Fruit fly (Drosophila melanogaster) whole organism, embryonic: ENCODE measurements around the gene Scm.

ENCODE experiments used
- Adf1 ChIP-seq: fragments of 200-800 bp; sonication (Bioruptor generic); IDR thresholded peaks from 2 replicates; pipeline ENCODE4 v1.3.6; 2022; ENCODE audit warnings: missing biosample characterization, missing genetic modification characterization
- Antp ChIP-seq: fragments of 200-800 bp; sonication (Bioruptor generic); optimal IDR thresholded peaks from 3 replicates; lab custom pipeline; 2016; ENCODE audit warnings: missing biosample characterization, missing genetic modification characterization
- Bgb ChIP-seq: fragments of 200-800 bp; sonication (Bioruptor generic); IDR thresholded peaks from 2 replicates; pipeline ENCODE4 v1.3.6; 2022; ENCODE audit warnings: missing biosample characterization, missing genetic modification characterization; ENCODE audit not compliant: partially characterized antibody
- CG13894 ChIP-seq: fragments of 200-800 bp; sonication (Bioruptor generic); optimal IDR thresholded peaks from 3 replicates; lab custom pipeline; 2018; ENCODE audit warnings: missing biosample characterization, mild to moderate bottlenecking, missing genetic modification characterization, moderate library complexity
- CG14710 ChIP-seq: fragments of 200-800 bp; sonication (Bioruptor generic); optimal IDR thresholded peaks from 3 replicates; lab custom pipeline; 2019; ENCODE audit warnings: missing biosample characterization, mild to moderate bottlenecking, missing genetic modification characterization, moderate library complexity
- CG14860 ChIP-seq: fragments of 200-800 bp; sonication (Bioruptor generic); IDR thresholded peaks from 3 replicates; pipeline ENCODE4 v1.3.6; 2022; ENCODE audit warnings: missing biosample characterization, missing genetic modification characterization; ENCODE audit not compliant: partially characterized antibody
- CG14965 ChIP-seq: fragments of 200-800 bp; sonication (Bioruptor generic); optimal IDR thresholded peaks from 2 replicates; lab custom pipeline; 2016; ENCODE audit warnings: missing biosample characterization, missing genetic modification characterization, borderline replicate concordance
- CG15601 ChIP-seq: fragments of 200-800 bp; sonication (Bioruptor generic); optimal IDR thresholded peaks from 3 replicates; lab custom pipeline; 2019; ENCODE audit warnings: missing biosample characterization, mild to moderate bottlenecking, missing genetic modification characterization, moderate library complexity
- CG2889 ChIP-seq: fragments of 200-800 bp; sonication (Bioruptor generic); IDR thresholded peaks from 3 replicates; pipeline ENCODE4 v1.3.6; 2022; ENCODE audit warnings: missing biosample characterization, missing genetic modification characterization
- CG30020 ChIP-seq: fragments of 200-800 bp; optimal IDR thresholded peaks from 2 replicates; lab custom pipeline; 2019; ENCODE audit warnings: missing biosample characterization, mild to moderate bottlenecking, missing genetic modification characterization, moderate library complexity
- CG30431 ChIP-seq: fragments of 200-800 bp; sonication (Bioruptor generic); optimal IDR thresholded peaks from 2 replicates; lab custom pipeline; 2017; ENCODE audit warnings: missing biosample characterization, missing genetic modification characterization
- CG3065 ChIP-seq: fragments of 200-800 bp; sonication (Bioruptor generic); optimal IDR thresholded peaks from 2 replicates; lab custom pipeline; 2016; ENCODE audit warnings: missing biosample characterization, missing genetic modification characterization
- CG4424 ChIP-seq: fragments of 200-800 bp; sonication (Bioruptor generic); optimal IDR thresholded peaks from 3 replicates; lab custom pipeline; 2016; ENCODE audit warnings: missing biosample characterization, missing genetic modification characterization
- CG6689 ChIP-seq: fragments of 200-800 bp; sonication (Bioruptor generic); IDR thresholded peaks from 2 replicates; pipeline ENCODE4 v1.3.6; 2022; ENCODE audit warnings: missing biosample characterization, missing genetic modification characterization
- CG6854 ChIP-seq: fragments of 200-800 bp; sonication (Bioruptor generic); optimal IDR thresholded peaks from 3 replicates; lab custom pipeline; 2017; ENCODE audit warnings: missing biosample characterization, mild to moderate bottlenecking, missing genetic modification characterization
- CG7963 ChIP-seq: fragments of 200-800 bp; sonication (Bioruptor generic); IDR thresholded peaks from 3 replicates; pipeline ENCODE4 v1.3.6; 2022; ENCODE audit warnings: missing biosample characterization, missing genetic modification characterization; ENCODE audit not compliant: partially characterized antibody
- Dad ChIP-seq: fragments of 200-800 bp; sonication (Bioruptor generic); optimal IDR thresholded peaks from 3 replicates; lab custom pipeline; 2016; ENCODE audit warnings: missing biosample characterization, missing genetic modification characterization
- Dip3 ChIP-seq: fragments of 200-800 bp; sonication (Bioruptor generic); optimal IDR thresholded peaks from 3 replicates; lab custom pipeline; 2016; ENCODE audit warnings: missing biosample characterization, missing genetic modification characterization
- Dp ChIP-seq: fragments of 200-800 bp; sonication (Bioruptor generic); optimal IDR thresholded peaks from 2 replicates; lab custom pipeline; 2018; ENCODE audit warnings: missing biosample characterization, mild to moderate bottlenecking, missing genetic modification characterization, moderate library complexity
- HLH54F ChIP-seq: fragments of 200-800 bp; sonication (Bioruptor generic); optimal IDR thresholded peaks from 3 replicates; lab custom pipeline; 2016; ENCODE audit warnings: missing biosample characterization, missing genetic modification characterization
- HLHmδ ChIP-seq: fragments of 200-800 bp; sonication (Bioruptor generic); optimal IDR thresholded peaks from 2 replicates; lab custom pipeline; 2018; ENCODE audit warnings: missing biosample characterization, mild to moderate bottlenecking, missing genetic modification characterization, moderate library complexity
- Lim3 ChIP-seq: fragments of 200-800 bp; sonication (Bioruptor generic); IDR thresholded peaks from 2 replicates; pipeline ENCODE4 v1.3.6; 2022; ENCODE audit warnings: missing biosample characterization, missing genetic modification characterization
- Lpt ChIP-seq: fragments of >200 bp; optimal IDR thresholded peaks from 2 replicates; lab custom pipeline; 2018; ENCODE audit warnings: missing biosample characterization, missing genetic modification characterization
- Max ChIP-seq: fragments of 200-800 bp; sonication (Bioruptor generic); optimal IDR thresholded peaks from 2 replicates; lab custom pipeline; 2016; ENCODE audit warnings: missing biosample characterization, mild to moderate bottlenecking, missing genetic modification characterization
- Mrtf ChIP-seq: fragments of 200-800 bp; sonication (Bioruptor generic); IDR thresholded peaks from 3 replicates; pipeline ENCODE4 v1.3.6; 2022; ENCODE audit warnings: missing biosample characterization, missing genetic modification characterization
- PHDP ChIP-seq: fragments of 200-800 bp; sonication (Bioruptor generic); optimal IDR thresholded peaks from 3 replicates; lab custom pipeline; 2018; ENCODE audit warnings: missing biosample characterization, mild to moderate bottlenecking, missing genetic modification characterization, moderate library complexity
- Rfx ChIP-seq: fragments of 200-800 bp; sonication (Bioruptor generic); IDR thresholded peaks from 2 replicates; pipeline ENCODE4 v1.3.6; 2022; ENCODE audit warnings: missing biosample characterization, missing genetic modification characterization
- Xrp1 ChIP-seq: fragments of 200-800 bp; sonication (Bioruptor generic); IDR thresholded peaks from 2 replicates; pipeline ENCODE4 v1.3.6; 2022; ENCODE audit warnings: missing biosample characterization, missing genetic modification characterization
- abd-A ChIP-seq: fragments of 200-800 bp; sonication (Bioruptor generic); optimal IDR thresholded peaks from 3 replicates; lab custom pipeline; 2019; ENCODE audit warnings: missing biosample characterization, mild to moderate bottlenecking, missing genetic modification characterization, moderate library complexity
- ase ChIP-seq: fragments of 200-800 bp; sonication (Bioruptor generic); IDR thresholded peaks from 3 replicates; pipeline ENCODE4 v1.3.6; 2022; ENCODE audit warnings: missing biosample characterization, missing genetic modification characterization
- cwo ChIP-seq: fragments of 200-800 bp; sonication (Bioruptor generic); optimal IDR thresholded peaks from 3 replicates; lab custom pipeline; 2017; ENCODE audit warnings: missing biosample characterization, missing genetic modification characterization, mild to moderate bottlenecking, moderate library complexity, missing genetic modification reagents
- dan ChIP-seq: fragments of 200-800 bp; sonication (Bioruptor generic); IDR thresholded peaks from 2 replicates; pipeline ENCODE4 v1.3.6; 2022; ENCODE audit warnings: missing biosample characterization, missing genetic modification characterization
- dm ChIP-seq: fragments of 200-800 bp; sonication (Bioruptor generic); optimal IDR thresholded peaks from 3 replicates; lab custom pipeline; 2016; ENCODE audit warnings: missing biosample characterization, missing genetic modification characterization
- emc ChIP-seq: fragments of 200-800 bp; sonication (Bioruptor generic); optimal IDR thresholded peaks from 2 replicates; lab custom pipeline; 2016; ENCODE audit warnings: missing biosample characterization, missing genetic modification characterization
- eve ChIP-seq, 2 experiments: fragments of >200 bp; optimal IDR thresholded peaks; 2 replicates each; lab custom pipeline; 2017; ENCODE audit warnings: missing biosample characterization in 2 of 2, missing genetic modification characterization in 2 of 2
- ewg ChIP-seq: fragments of 200-800 bp; sonication (Bioruptor generic); optimal IDR thresholded peaks from 3 replicates; lab custom pipeline; 2017; ENCODE audit warnings: mild to moderate bottlenecking, missing biosample characterization, missing genetic modification reagents, missing genetic modification characterization
- fd102C ChIP-seq: fragments of 200-800 bp; sonication (Bioruptor generic); optimal IDR thresholded peaks from 2 replicates; lab custom pipeline; 2018; ENCODE audit warnings: missing biosample characterization, mild to moderate bottlenecking, missing genetic modification characterization, moderate library complexity
- fd3F ChIP-seq: fragments of 200-800 bp; sonication (Bioruptor generic); optimal IDR thresholded peaks from 2 replicates; lab custom pipeline; 2018; ENCODE audit warnings: missing biosample characterization, mild to moderate bottlenecking, missing genetic modification characterization, moderate library complexity
- fd64A ChIP-seq: fragments of 200-800 bp; sonication (Bioruptor generic); optimal IDR thresholded peaks from 3 replicates; lab custom pipeline; 2018; ENCODE audit warnings: missing biosample characterization, mild to moderate bottlenecking, missing genetic modification characterization
- fd96Cb ChIP-seq: fragments of 200-800 bp; sonication (Bioruptor generic); optimal IDR thresholded peaks from 2 replicates; lab custom pipeline; 2018; ENCODE audit warnings: missing biosample characterization, mild to moderate bottlenecking, missing genetic modification characterization, moderate library complexity
- lbe ChIP-seq: fragments of 200-800 bp; sonication (Bioruptor generic); optimal IDR thresholded peaks from 2 replicates; lab custom pipeline; 2016; ENCODE audit warnings: missing biosample characterization, mild to moderate bottlenecking, missing genetic modification characterization
- lola ChIP-seq, 3 experiments: fragments of >200 bp in 2 of 3; fragments of 200-800 bp in 1 of 3; sonication (Bioruptor generic) in 1 of 3; optimal IDR thresholded peaks; 2 replicates each; lab custom pipeline; 2017 to 2019; ENCODE audit warnings: missing biosample characterization in 3 of 3, missing genetic modification characterization in 3 of 3, mild to moderate bottlenecking in 1 of 3, moderate library complexity in 1 of 3
- mam ChIP-seq: fragments of 200-800 bp; sonication (Bioruptor generic); optimal IDR thresholded peaks from 3 replicates; lab custom pipeline; 2016; ENCODE audit warnings: missing biosample characterization, missing genetic modification characterization
- nerfin-2 ChIP-seq: fragments of 200-800 bp; sonication (Bioruptor generic); IDR thresholded peaks from 2 replicates; pipeline ENCODE4 v1.3.6; 2022; ENCODE audit warnings: missing biosample characterization, missing genetic modification characterization; ENCODE audit not compliant: partially characterized antibody
- onecut ChIP-seq: fragments of 200-800 bp; sonication (Bioruptor generic); IDR thresholded peaks from 2 replicates; pipeline ENCODE4 v1.3.6; 2022; ENCODE audit warnings: missing biosample characterization, missing genetic modification characterization
- otp ChIP-seq: fragments of 200-800 bp; sonication (Bioruptor generic); IDR thresholded peaks from 3 replicates; pipeline ENCODE4, ENCODE4 v1.3.6; 2022; ENCODE audit warnings: missing biosample characterization, missing genetic modification characterization
- phol ChIP-seq: fragments of 200-800 bp; sonication (Bioruptor generic); optimal IDR thresholded peaks from 3 replicates; lab custom pipeline; 2018; ENCODE audit warnings: missing biosample characterization, mild to moderate bottlenecking, missing genetic modification characterization, moderate library complexity
- pita ChIP-seq: fragments of 200-800 bp; sonication (Bioruptor generic); optimal IDR thresholded peaks from 2 replicates; lab custom pipeline; 2017; ENCODE audit warnings: missing biosample characterization, mild to moderate bottlenecking, missing genetic modification characterization
- row ChIP-seq: fragments of 200-800 bp; sonication (Bioruptor generic); IDR thresholded peaks from 3 replicates; pipeline ENCODE4 v1.3.6; 2022; ENCODE audit warnings: missing biosample characterization, missing genetic modification characterization
- sc ChIP-seq, 3 experiments: fragments of >200 bp in 2 of 3; fragments of 200-800 bp in 1 of 3; sonication (Bioruptor generic) in 1 of 3; optimal IDR thresholded peaks; 2 replicates in 2 of 3; 3 replicates in 1 of 3; lab custom pipeline; 2017; ENCODE audit warnings: mild to moderate bottlenecking in 1 of 3, missing biosample characterization in 1 of 3, missing genetic modification characterization in 1 of 3, missing genetic modification reagents in 1 of 3
- trh ChIP-seq: fragments of 200-800 bp; sonication (Bioruptor generic); optimal IDR thresholded peaks from 2 replicates; lab custom pipeline; 2016; ENCODE audit warnings: missing biosample characterization, missing genetic modification characterization

The Scm gene

DNA sequence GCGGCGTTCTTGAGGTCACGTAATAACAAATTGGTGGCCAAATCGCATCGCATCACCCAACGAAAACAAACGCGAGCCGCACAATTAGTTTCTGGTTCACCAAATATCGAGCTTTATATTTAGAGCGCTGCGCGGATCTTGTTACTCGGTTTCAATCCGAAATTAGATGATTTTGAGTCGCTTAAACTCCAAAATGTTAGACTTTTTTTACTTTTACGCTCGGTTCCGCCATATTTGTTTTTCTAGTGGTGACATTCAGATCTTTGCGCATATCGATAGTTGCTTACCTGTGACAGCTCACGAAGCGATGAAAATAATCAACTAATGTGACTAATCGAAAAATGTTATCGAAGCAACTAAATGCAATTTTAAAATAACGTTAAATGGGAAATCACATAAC lies at the start of gene Scm (continued):
- TF ChIP-seq Dip3 (GFP tag; lab: Kevin White, UChicago): no peak
- peak; percentile 69 for TF ChIP-seq Dp
- no peak for TF ChIP-seq HLH54F (GFP tag; lab: Kevin White, UChicago)
- TF ChIP-seq PHDP (tag; lab: Kevin White, UChicago): peak; percentile 25
- no peak for TF ChIP-seq Adf1 (GFP tag; lab: Robert Waterston, UW)
- no peak for TF ChIP-seq CG14965 (GFP tag; lab: Kevin White, UChicago)
- TF ChIP-seq CG4424 (GFP tag; lab: Kevin White, UChicago): no peak
- TF ChIP-seq lola (GFP tag; optimal IDR thresholded peaks at IDR 0.05; lab: Kevin White, UChicago): no peak
- TF ChIP-seq eve (GFP tag; optimal IDR thresholded peaks at IDR 0.05; lab: Kevin White, UChicago): no peak
- TF ChIP-seq Dad: no peak
- peak; percentile 95 for TF ChIP-seq Bgb
- TF ChIP-seq phol (tag; lab: Kevin White, UChicago): peak; percentile 100
- TF ChIP-seq mam: no peak
- no peak for TF ChIP-seq fd64A (GFP tag; lab: Kevin White, UChicago)
- TF ChIP-seq otp (GFP tag; lab: Robert Waterston, UW): no peak
- no peak for TF ChIP-seq dan
- TF ChIP-seq CG13894 (tag; lab: Kevin White, UChicago): peak; percentile 2
- TF ChIP-seq Lpt (GFP tag; lab: Kevin White, UChicago): no peak
- TF ChIP-seq sc (optimal IDR thresholded peaks at IDR 0.05; lab: Kevin White, UChicago): no peak
- no peak for TF ChIP-seq sc (GFP tag; optimal IDR thresholded peaks at IDR 0.05; lab: Kevin White, UChicago)
- TF ChIP-seq ewg (GFP tag; lab: Kevin White, UChicago): no peak
- peak; percentile 24; the same call in 1 of the 2 replicates for TF ChIP-seq Rfx (GFP tag; lab: Robert Waterston, UW)
- TF ChIP-seq Mrtf: no peak
- TF ChIP-seq Max (GFP tag; lab: Kevin White, UChicago): no peak
- TF ChIP-seq row (GFP tag; lab: Robert Waterston, UW): peak; percentile 54
- no peak for TF ChIP-seq pita (GFP tag; lab: Kevin White, UChicago)
- TF ChIP-seq CG30020 (tag; lab: Kevin White, UChicago): peak; percentile 52
- TF ChIP-seq trh (GFP tag; lab: Kevin White, UChicago): no peak
- peak; percentile 41 for TF ChIP-seq lbe
- TF ChIP-seq CG2889 (GFP tag; lab: Robert Waterston, UW): no peak
- TF ChIP-seq CG6854 (GFP tag; lab: Kevin White, UChicago): no peak
- TF ChIP-seq abd-A (tag; lab: Kevin White, UChicago): no peak
- TF ChIP-seq Lim3 (GFP tag; lab: Robert Waterston, UW): no peak
- no peak for TF ChIP-seq cwo (GFP tag; lab: Kevin White, UChicago)
- peak; percentile 93 for TF ChIP-seq CG7963
- TF ChIP-seq CG6689 (GFP tag; lab: Robert Waterston, UW): no peak
- no peak for TF ChIP-seq fd102C
- no peak for TF ChIP-seq emc (GFP tag; lab: Kevin White, UChicago)
- peak; percentile 5 for TF ChIP-seq CG3065 (GFP tag; lab: Kevin White, UChicago)
- no peak for TF ChIP-seq HLHmδ (GFP tag; lab: Kevin White, UChicago)
- peak; percentile 85 for TF ChIP-seq CG14860 (GFP tag; lab: Robert Waterston, UW)
- peak; percentile 28 for TF ChIP-seq CG15601 (tag; lab: Kevin White, UChicago)
- no peak for TF ChIP-seq fd3F (GFP tag; lab: Kevin White, UChicago)
- TF ChIP-seq Antp (GFP tag; lab: Kevin White, UChicago): no peak
- no peak for TF ChIP-seq Xrp1 (GFP tag; lab: Robert Waterston, UW)
- no peak for TF ChIP-seq CG30431 (GFP tag; lab: Kevin White, UChicago)
- no peak for TF ChIP-seq fd96Cb
- no peak for TF ChIP-seq onecut (GFP tag; lab: Robert Waterston, UW)
- TF ChIP-seq nerfin-2 (GFP tag; lab: Robert Waterston, UW): peak; percentile 80
- peak; percentile 54 for TF ChIP-seq CG14710 (tag; lab: Kevin White, UChicago)
- no peak for TF ChIP-seq ase
- TF ChIP-seq dm (GFP tag; lab: Kevin White, UChicago): no peak
